Fruit fly (Drosophila melanogaster) whole organism, embryonic: Measurements from ENCODE around the gene RpS26.

Experiments
- Atf3 ChIP-seq: fragments of 200-800 bp; sonication (Bioruptor generic); optimal IDR thresholded peaks from 3 replicates; lab custom pipeline; 2016; ENCODE audit warnings: missing biosample characterization, missing genetic modification characterization
- CG1024 ChIP-seq: fragments of 200-800 bp; sonication (Bioruptor generic); IDR thresholded peaks from 2 replicates; pipeline ENCODE4 v1.3.6; 2022; ENCODE audit warnings: missing biosample characterization, missing genetic modification characterization
- CG11723 ChIP-seq: fragments of 200-800 bp; sonication (Bioruptor generic); optimal IDR thresholded peaks from 2 replicates; lab custom pipeline; 2017; ENCODE audit warnings: missing biosample characterization, mild to moderate bottlenecking, missing genetic modification characterization
- CG12299 ChIP-seq: fragments of 200-800 bp; sonication (Bioruptor generic); optimal IDR thresholded peaks from 2 replicates; lab custom pipeline; 2018; ENCODE audit warnings: missing biosample characterization, mild to moderate bottlenecking, missing genetic modification characterization
- CG12391 ChIP-seq: fragments of 200-800 bp; sonication (Bioruptor generic); optimal IDR thresholded peaks from 3 replicates; lab custom pipeline; 2018; ENCODE audit warnings: missing biosample characterization, mild to moderate bottlenecking, missing genetic modification characterization, moderate library complexity
- CG12942 ChIP-seq: fragments of 200-800 bp; sonication (Bioruptor generic); optimal IDR thresholded peaks from 3 replicates; lab custom pipeline; 2016; ENCODE audit warnings: missing biosample characterization, missing genetic modification characterization
- CG13894 ChIP-seq: fragments of 200-800 bp; sonication (Bioruptor generic); optimal IDR thresholded peaks from 3 replicates; lab custom pipeline; 2018; ENCODE audit warnings: missing biosample characterization, mild to moderate bottlenecking, missing genetic modification characterization, moderate library complexity
- CG14441 ChIP-seq: fragments of 200-800 bp; sonication (Bioruptor generic); IDR thresholded peaks from 2 replicates; pipeline ENCODE4 v1.3.6; 2022; ENCODE audit warnings: missing biosample characterization, missing genetic modification characterization
- CG14710 ChIP-seq: fragments of 200-800 bp; sonication (Bioruptor generic); optimal IDR thresholded peaks from 3 replicates; lab custom pipeline; 2019; ENCODE audit warnings: missing biosample characterization, mild to moderate bottlenecking, missing genetic modification characterization, moderate library complexity
- CG1602 ChIP-seq: fragments of 200-800 bp; sonication (Bioruptor generic); optimal IDR thresholded peaks from 3 replicates; lab custom pipeline; 2016; ENCODE audit warnings: missing biosample characterization, missing genetic modification characterization
- CG17359 ChIP-seq: fragments of 200-800 bp; sonication (Bioruptor generic); optimal IDR thresholded peaks from 3 replicates; lab custom pipeline; 2018; ENCODE audit warnings: missing biosample characterization, mild to moderate bottlenecking, missing genetic modification characterization, moderate library complexity
- CG18599 ChIP-seq: fragments of 200-800 bp; sonication (Bioruptor generic); optimal IDR thresholded peaks from 3 replicates; lab custom pipeline; 2017; ENCODE audit warnings: missing biosample characterization, missing genetic modification characterization, mild to moderate bottlenecking, moderate library complexity, missing genetic modification reagents
- CG18619 ChIP-seq: fragments of 200-800 bp; sonication (Bioruptor generic); optimal IDR thresholded peaks from 3 replicates; lab custom pipeline; 2017; ENCODE audit warnings: missing biosample characterization, mild to moderate bottlenecking, missing genetic modification characterization
- CG4404 ChIP-seq: fragments of 200-800 bp; sonication (Bioruptor generic); IDR thresholded peaks from 2 replicates; pipeline ENCODE4 v1.3.6; 2022; ENCODE audit warnings: missing biosample characterization, missing genetic modification characterization
- CG6254 ChIP-seq: fragments of 200-800 bp; sonication (Bioruptor generic); optimal IDR thresholded peaks from 3 replicates; lab custom pipeline; 2017; ENCODE audit warnings: mild to moderate bottlenecking, missing biosample characterization, missing genetic modification reagents, missing genetic modification characterization
- CG7357 ChIP-seq: fragments of 200-800 bp; sonication (Bioruptor generic); IDR thresholded peaks from 3 replicates; pipeline ENCODE4 v1.3.6; 2022; ENCODE audit warnings: missing biosample characterization, missing genetic modification characterization
- CG8478 ChIP-seq: fragments of >200 bp; optimal IDR thresholded peaks from 2 replicates; lab custom pipeline; 2018
- CG8924 ChIP-seq: fragments of 200-800 bp; optimal IDR thresholded peaks from 3 replicates; lab custom pipeline; 2019; ENCODE audit warnings: missing biosample characterization, mild to moderate bottlenecking, missing genetic modification characterization, moderate library complexity
- CG9817 ChIP-seq: fragments of 200-800 bp; sonication (Bioruptor generic); optimal IDR thresholded peaks from 2 replicates; lab custom pipeline; 2018; ENCODE audit warnings: missing biosample characterization, mild to moderate bottlenecking, missing genetic modification characterization, moderate library complexity
- CHES-1-like ChIP-seq: fragments of 200-800 bp; sonication (Bioruptor generic); optimal IDR thresholded peaks from 2 replicates; lab custom pipeline; 2016; ENCODE audit warnings: missing biosample characterization, missing genetic modification characterization
- Camta ChIP-seq: fragments of 200-800 bp; sonication (Bioruptor generic); optimal IDR thresholded peaks from 2 replicates; lab custom pipeline; 2016; ENCODE audit warnings: missing biosample characterization, missing genetic modification characterization
- Doc3 ChIP-seq: fragments of 200-800 bp; sonication (Bioruptor generic); IDR thresholded peaks from 3 replicates; pipeline ENCODE4 v1.3.6; 2022; ENCODE audit warnings: missing biosample characterization, missing genetic modification characterization; ENCODE audit not compliant: partially characterized antibody
- Eip74EF ChIP-seq, 2 experiments: fragments of 200-800 bp in 1 of 2; fragments of >200 bp in 1 of 2; sonication (Bioruptor generic) in 1 of 2; optimal IDR thresholded peaks; 2 replicates each; lab custom pipeline; 2017 to 2019; ENCODE audit warnings: missing biosample characterization in 2 of 2, missing genetic modification characterization in 2 of 2, mild to moderate bottlenecking in 1 of 2, moderate library complexity in 1 of 2
- HLH4C ChIP-seq: fragments of 200-800 bp; sonication (Bioruptor generic); IDR thresholded peaks from 3 replicates; pipeline ENCODE4 v1.3.6; 2022; ENCODE audit warnings: missing biosample characterization, missing genetic modification characterization; ENCODE audit not compliant: partially characterized antibody
- HmgZ ChIP-seq: fragments of 200-800 bp; sonication (Bioruptor generic); optimal IDR thresholded peaks from 2 replicates; lab custom pipeline; 2018; ENCODE audit warnings: missing biosample characterization, mild to moderate bottlenecking, missing genetic modification characterization
- Hr78 ChIP-seq, 2 experiments: fragments of 200-800 bp in 1 of 2; fragments of >200 bp in 1 of 2; sonication (Bioruptor generic) in 1 of 2; optimal IDR thresholded peaks; 2 replicates each; lab custom pipeline; 2017 to 2019; ENCODE audit warnings: missing biosample characterization in 2 of 2, missing genetic modification characterization in 2 of 2, mild to moderate bottlenecking in 1 of 2, moderate library complexity in 1 of 2
- Kr ChIP-seq: fragments of 200-800 bp; sonication (Bioruptor generic); optimal IDR thresholded peaks from 2 replicates; lab custom pipeline; 2017; ENCODE audit warnings: missing biosample characterization, mild to moderate bottlenecking, missing genetic modification characterization
- Myb ChIP-seq: fragments of 200-800 bp; sonication (Bioruptor generic); optimal IDR thresholded peaks from 2 replicates; lab custom pipeline; 2016; ENCODE audit warnings: missing biosample characterization, missing genetic modification characterization
- NC2β ChIP-seq: fragments of 200-800 bp; sonication (Bioruptor generic); optimal IDR thresholded peaks from 2 replicates; lab custom pipeline; 2016; ENCODE audit warnings: missing biosample characterization, missing genetic modification characterization
- Oaz ChIP-seq: fragments of 200-800 bp; sonication (Bioruptor generic); IDR thresholded peaks from 2 replicates; pipeline ENCODE4 v1.3.6; 2022; ENCODE audit warnings: missing biosample characterization, missing genetic modification characterization
- Sox102F ChIP-seq: fragments of 200-800 bp; sonication (Bioruptor generic); optimal IDR thresholded peaks from 2 replicates; lab custom pipeline; 2018; ENCODE audit warnings: missing biosample characterization, mild to moderate bottlenecking, missing genetic modification characterization, moderate library complexity
- bsh ChIP-seq, 2 experiments: fragments of 200-800 bp; sonication (Bioruptor generic); optimal IDR thresholded peaks; 2 replicates each; lab custom pipeline; 2017 to 2018; ENCODE audit warnings: mild to moderate bottlenecking in 2 of 2, missing biosample characterization in 2 of 2, missing genetic modification characterization in 2 of 2, moderate library complexity in 1 of 2
- dimm ChIP-seq: fragments of 200-800 bp; sonication (Bioruptor generic); IDR thresholded peaks from 2 replicates; pipeline ENCODE4 v1.3.6; 2022; ENCODE audit warnings: missing biosample characterization, missing genetic modification characterization
- dmrt11E ChIP-seq: fragments of 200-800 bp; sonication (Bioruptor generic); optimal IDR thresholded peaks from 3 replicates; lab custom pipeline; 2018; ENCODE audit warnings: missing biosample characterization, mild to moderate bottlenecking, missing genetic modification characterization, moderate library complexity
- ems ChIP-seq: fragments of 200-800 bp; sonication (Bioruptor generic); optimal IDR thresholded peaks from 3 replicates; lab custom pipeline; 2016; ENCODE audit warnings: missing biosample characterization, missing genetic modification characterization
- her ChIP-seq: fragments of 200-800 bp; sonication (Bioruptor generic); optimal IDR thresholded peaks from 2 replicates; lab custom pipeline; 2016; ENCODE audit warnings: missing biosample characterization, missing genetic modification characterization
- lab ChIP-seq: fragments of 200-800 bp; sonication (Bioruptor generic); optimal IDR thresholded peaks from 3 replicates; lab custom pipeline; 2017; ENCODE audit warnings: missing biosample characterization, missing genetic modification characterization, mild to moderate bottlenecking, moderate library complexity, missing genetic modification reagents
- mld ChIP-seq: fragments of 200-800 bp; sonication (Bioruptor generic); IDR thresholded peaks from 3 replicates; pipeline ENCODE4 v1.3.6; 2022; ENCODE audit warnings: missing biosample characterization, missing genetic modification characterization; ENCODE audit not compliant: partially characterized antibody
- nerfin-1 ChIP-seq: fragments of 200-800 bp; sonication (Bioruptor generic); optimal IDR thresholded peaks from 3 replicates; lab custom pipeline; 2019; ENCODE audit warnings: missing biosample characterization, mild to moderate bottlenecking, missing genetic modification characterization, moderate library complexity
- odd ChIP-seq: fragments of 200-800 bp; sonication (Bioruptor generic); optimal IDR thresholded peaks from 2 replicates; lab custom pipeline; 2017; ENCODE audit warnings: missing biosample characterization, mild to moderate bottlenecking, missing genetic modification characterization
- pan ChIP-seq, 4 experiments: fragments of >200 bp in 3 of 4; fragments of 200-800 bp in 1 of 4; sonication (Bioruptor generic) in 1 of 4; optimal IDR thresholded peaks in 3 of 4; IDR thresholded peaks in 1 of 4; 2 replicates each; pipeline versions ENCODE4 v1.3.6 to Lab custom; 2017 to 2022; ENCODE audit warnings: missing biosample characterization in 2 of 4, missing genetic modification characterization in 2 of 4, mixed read lengths in 1 of 4
- pros ChIP-seq: fragments of 200-800 bp; sonication (Bioruptor generic); optimal IDR thresholded peaks from 3 replicates; lab custom pipeline; 2019; ENCODE audit warnings: missing biosample characterization, mild to moderate bottlenecking, missing genetic modification characterization, moderate library complexity
- pum ChIP-seq: fragments of 200-800 bp; sonication (Bioruptor generic); optimal IDR thresholded peaks from 2 replicates; lab custom pipeline; 2016; ENCODE audit warnings: missing biosample characterization, missing genetic modification characterization
- sens-2 ChIP-seq: fragments of 200-800 bp; sonication (Bioruptor generic); IDR thresholded peaks from 2 replicates; pipeline ENCODE4 v1.3.6; 2022; ENCODE audit warnings: missing biosample characterization, missing genetic modification characterization
- sima ChIP-seq: fragments of 200-800 bp; sonication (Bioruptor generic); optimal IDR thresholded peaks from 2 replicates; lab custom pipeline; 2016; ENCODE audit warnings: missing biosample characterization, missing genetic modification characterization
- tap ChIP-seq: fragments of 200-800 bp; optimal IDR thresholded peaks from 3 replicates; lab custom pipeline; 2019; ENCODE audit warnings: missing biosample characterization, mild to moderate bottlenecking, missing genetic modification characterization, moderate library complexity
- tio ChIP-seq: fragments of 200-800 bp; sonication (Bioruptor generic); optimal IDR thresholded peaks from 2 replicates; lab custom pipeline; 2017; ENCODE audit warnings: missing biosample characterization, missing genetic modification characterization, inconsistent platforms
- tup ChIP-seq: fragments of 200-800 bp; sonication (Bioruptor generic); optimal IDR thresholded peaks from 2 replicates; lab custom pipeline; 2016; ENCODE audit warnings: missing biosample characterization, mild to moderate bottlenecking, missing genetic modification characterization, moderate library complexity
- zen ChIP-seq: fragments of 200-800 bp; sonication (Bioruptor generic); optimal IDR thresholded peaks from 3 replicates; lab custom pipeline; 2018; ENCODE audit warnings: missing biosample characterization, mild to moderate bottlenecking, missing genetic modification characterization, moderate library complexity

RpS26 gene

DNA sequence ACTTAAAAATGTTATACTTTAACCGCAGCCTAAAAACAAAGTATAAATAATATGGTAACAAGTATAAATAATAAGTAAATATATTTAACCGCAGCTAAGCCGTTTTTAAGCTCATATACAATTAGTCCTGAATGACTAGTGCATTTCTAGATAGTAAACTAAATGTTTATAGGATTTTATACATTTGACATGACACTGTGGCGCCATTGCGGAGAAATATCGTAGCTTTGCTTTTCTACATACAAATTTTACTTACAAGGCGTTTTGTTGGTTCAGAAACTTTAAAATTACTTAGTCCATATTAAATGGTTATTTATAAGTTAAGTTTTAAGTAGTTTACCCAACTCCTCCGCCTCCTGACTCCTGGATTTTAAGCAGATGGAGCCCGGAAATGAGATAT lies 1.9 kb downstream of the RpS26 start (continued):
- TF ChIP-seq pum (GFP tag; lab: Kevin White, UChicago) (no peak), CG1024 (GFP tag; lab: Robert Waterston, UW) (no peak), Myb (GFP tag; lab: Kevin White, UChicago) (peak; percentile 3), pros (no peak), sens-2 (GFP tag; lab: Robert Waterston, UW) (no peak), CHES-1-like (GFP tag; lab: Kevin White, UChicago) (no peak), nerfin-1 (tag; lab: Kevin White, UChicago) (no peak), Hr78 (GFP tag; optimal IDR thresholded peaks at IDR 0.05; lab: Kevin White, UChicago) (no peak), ems (GFP tag; lab: Kevin White, UChicago) (no peak), Camta (no peak), CG8478 (lab: Kevin White, UChicago) (no peak), Oaz (GFP tag; lab: Robert Waterston, UW) (peak; percentile 36; the same call in 1 of the 2 replicates), CG14710 (tag; lab: Kevin White, UChicago) (peak; percentile 23), Kr (no peak), tio (GFP tag; lab: Kevin White, UChicago) (peak; percentile 4), her (GFP tag; lab: Kevin White, UChicago) (no peak), CG17359 (peak; percentile 16), CG12391 (no peak), bsh (GFP tag; optimal IDR thresholded peaks at IDR 0.05; lab: Kevin White, UChicago) (no peak), pan (optimal IDR thresholded peaks at IDR 0.05; lab: Kevin White, UChicago) (no peak), pan (GFP tag; optimal IDR thresholded peaks at IDR 0.05 in 1 of 2, IDR thresholded peaks at IDR 0.05 in 1 of 2) (peak in 1 of 2 experiments; percentile 21), dmrt11E (tag; lab: Kevin White, UChicago) (peak; percentile 3), sima (GFP tag; lab: Kevin White, UChicago) (no peak), CG12942 (no peak), tap (tag; lab: Kevin White, UChicago) (no peak), tup (GFP tag; lab: Kevin White, UChicago) (no peak), CG13894 (no peak), mld (GFP tag; lab: Robert Waterston, UW) (no peak), Atf3 (GFP tag; lab: Kevin White, UChicago) (no peak), HLH4C (GFP tag; lab: Robert Waterston, UW) (peak; percentile 52; the same call in 1 of the 3 replicates), CG6254 (GFP tag; lab: Kevin White, UChicago) (no peak), CG12299 (tag; lab: Kevin White, UChicago) (no peak), CG14441 (GFP tag; lab: Robert Waterston, UW) (peak; percentile 21; the same call in 1 of the 2 replicates), zen (tag; lab: Kevin White, UChicago) (no peak), CG1602 (GFP tag; lab: Kevin White, UChicago) (no peak), odd (GFP tag; lab: Kevin White, UChicago) (no peak), CG18599 (GFP tag; lab: Kevin White, UChicago) (no peak), HmgZ (tag; lab: Kevin White, UChicago) (peak; percentile 32), Eip74EF (GFP tag; optimal IDR thresholded peaks at IDR 0.05; lab: Kevin White, UChicago) (no peak), lab (GFP tag; lab: Kevin White, UChicago) (peak; percentile 19), CG7357 (GFP tag; lab: Robert Waterston, UW) (no peak), CG8924 (tag; lab: Kevin White, UChicago) (no peak), NC2β (GFP tag; lab: Kevin White, UChicago) (no peak), Sox102F (GFP tag; lab: Kevin White, UChicago) (no peak), Doc3 (no peak), CG11723 (GFP tag; lab: Kevin White, UChicago) (no peak), CG9817 (tag; lab: Kevin White, UChicago) (peak; percentile 9), CG18619 (GFP tag; lab: Kevin White, UChicago) (no peak), CG4404 (GFP tag; lab: Robert Waterston, UW) (no peak), dimm (GFP tag; lab: Robert Waterston, UW) (no peak)
